Worm (Caenorhabditis elegans): ENCODE data around the gene lep-2.

DNA sequence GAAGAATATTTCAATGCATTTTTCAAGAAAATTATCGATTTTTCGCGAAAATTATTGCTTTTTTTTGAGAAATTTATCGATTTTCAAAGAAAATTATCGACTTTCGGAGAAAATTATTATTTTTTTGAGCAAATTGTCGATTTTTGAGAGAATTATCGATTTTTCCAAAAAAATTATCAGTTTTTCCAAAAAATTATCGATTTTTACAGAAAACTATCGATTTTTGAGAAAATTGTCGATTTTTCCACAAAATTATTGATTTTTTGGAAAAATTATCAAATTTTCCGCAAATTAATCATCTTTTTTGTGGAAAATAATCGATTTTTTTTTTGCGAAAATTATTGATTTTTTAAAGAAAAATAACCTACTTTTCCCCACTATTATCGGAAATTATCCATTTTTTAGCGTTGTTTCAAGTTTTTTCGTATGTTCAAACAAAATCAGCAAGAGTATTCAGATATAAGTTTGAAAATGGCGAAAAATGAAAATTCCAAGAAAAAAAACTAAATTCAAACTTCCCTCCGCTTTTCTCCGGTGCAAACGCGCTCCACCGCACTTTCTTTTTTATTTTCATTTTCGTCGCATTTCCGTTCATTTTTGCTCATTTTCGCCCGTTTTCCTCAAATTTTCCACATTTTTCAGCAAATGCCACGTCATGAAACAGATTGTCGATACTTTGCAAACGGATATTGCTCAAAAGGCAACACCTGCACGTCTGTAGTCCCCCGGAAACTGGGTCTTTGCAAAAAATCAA, at the start of gene lep-2:
- TF ChIP-seq ama-1 (optimal IDR thresholded peaks at IDR 0.05): no peak
- no peak for TF ChIP-seq unc-39 (tag; optimal IDR thresholded peaks at IDR 0.05)
- TF ChIP-seq lin-13 (GFP tag; optimal IDR thresholded peaks at IDR 0.05): no peak
- no peak for TF ChIP-seq ZK546.5 (tag; optimal IDR thresholded peaks at IDR 0.05)
- no peak for TF ChIP-seq sma-3 (GFP tag; optimal IDR thresholded peaks at IDR 0.05)
- no peak for TF ChIP-seq mdl-1 (tag; optimal IDR thresholded peaks at IDR 0.05)
- TF ChIP-seq lsy-2 (tag; optimal IDR thresholded peaks at IDR 0.05): peak; percentile 1 to 50
- TF ChIP-seq unc-62 (GFP tag; optimal IDR thresholded peaks at IDR 0.05): no peak
- TF ChIP-seq R02D3.7 (tag; optimal IDR thresholded peaks at IDR 0.05): no peak
- TF ChIP-seq ceh-82 (tag; optimal IDR thresholded peaks at IDR 0.05): no peak

Measured in whole organism, L2 larva.